Fruit fly (Drosophila melanogaster) whole organism, embryonic: ENCODE data around the gene CG31288.
A peak's percentile ranks its signal among the peaks of the same experiment; 100 is the strongest.

ENCODE experiments used
- Atf-2 ChIP-seq: fragments of 200-800 bp; sonication (Bioruptor generic); optimal IDR thresholded peaks from 2 replicates; lab custom pipeline; 2016; ENCODE audit warnings: missing biosample characterization, missing genetic modification characterization
- Atf6 ChIP-seq: fragments of 200-800 bp; sonication (Bioruptor generic); IDR thresholded peaks from 2 replicates; pipeline ENCODE4 v1.3.6; 2022; ENCODE audit warnings: missing biosample characterization, missing genetic modification characterization
- B-H1 ChIP-seq: fragments of 200-800 bp; sonication (Bioruptor generic); IDR thresholded peaks from 3 replicates; pipeline ENCODE4 v1.3.6; 2022; ENCODE audit warnings: missing biosample characterization, missing genetic modification characterization
- C15 ChIP-seq: fragments of 200-800 bp; sonication (Bioruptor generic); IDR thresholded peaks from 3 replicates; pipeline ENCODE4 v1.3.6; 2022; ENCODE audit warnings: missing biosample characterization, missing genetic modification characterization
- CG10209 ChIP-seq: fragments of 200-800 bp; sonication (Bioruptor generic); optimal IDR thresholded peaks from 3 replicates; lab custom pipeline; 2017; ENCODE audit warnings: missing biosample characterization, mild to moderate bottlenecking, missing genetic modification characterization, missing genetic modification reagents
- CG10543 ChIP-seq: fragments of 200-800 bp; sonication (Bioruptor generic); optimal IDR thresholded peaks from 3 replicates; lab custom pipeline; 2017; ENCODE audit warnings: missing biosample characterization, mild to moderate bottlenecking, missing genetic modification characterization, moderate library complexity
- CG11456 ChIP-seq: fragments of 200-800 bp; sonication (Bioruptor generic); IDR thresholded peaks from 3 replicates; pipeline ENCODE4 v1.3.6; 2022; ENCODE audit warnings: missing biosample characterization, missing genetic modification characterization
- CG11696 ChIP-seq: fragments of 200-800 bp; sonication (Bioruptor generic); IDR thresholded peaks from 2 replicates; pipeline ENCODE4 v1.3.6; 2022; ENCODE audit warnings: missing biosample characterization, missing genetic modification characterization
- CG12219 ChIP-seq: fragments of 200-800 bp; sonication (Bioruptor generic); optimal IDR thresholded peaks from 3 replicates; lab custom pipeline; 2018; ENCODE audit warnings: missing biosample characterization, mild to moderate bottlenecking, missing genetic modification characterization
- CG12769 ChIP-seq: fragments of 200-800 bp; sonication (Bioruptor generic); optimal IDR thresholded peaks from 2 replicates; lab custom pipeline; 2019; ENCODE audit warnings: missing biosample characterization, mild to moderate bottlenecking, missing genetic modification characterization, moderate library complexity
- CG14014 ChIP-seq: fragments of 200-800 bp; sonication (Bioruptor generic); IDR thresholded peaks from 2 replicates; pipeline ENCODE4 v1.3.6; 2022; ENCODE audit warnings: missing biosample characterization, missing genetic modification characterization
- CG14050 ChIP-seq: fragments of 200-800 bp; sonication (Bioruptor generic); IDR thresholded peaks from 3 replicates; pipeline ENCODE4 v1.3.6; 2022; ENCODE audit warnings: missing biosample characterization, missing genetic modification characterization
- CG17612 ChIP-seq: fragments of 200-800 bp; sonication (Bioruptor generic); IDR thresholded peaks from 2 replicates; pipeline ENCODE4 v1.3.6; 2022; ENCODE audit warnings: missing biosample characterization, missing genetic modification characterization
- CG17802 ChIP-seq: fragments of 200-800 bp; sonication (Bioruptor generic); optimal IDR thresholded peaks from 2 replicates; lab custom pipeline; 2018; ENCODE audit warnings: missing biosample characterization, mild to moderate bottlenecking, missing genetic modification characterization, moderate library complexity
- CG1832 ChIP-seq: fragments of 200-800 bp; sonication (Bioruptor generic); optimal IDR thresholded peaks from 2 replicates; lab custom pipeline; 2017; ENCODE audit warnings: missing biosample characterization, mild to moderate bottlenecking, missing genetic modification characterization, inconsistent platforms
- CG18599 ChIP-seq: fragments of 200-800 bp; sonication (Bioruptor generic); optimal IDR thresholded peaks from 3 replicates; lab custom pipeline; 2017; ENCODE audit warnings: missing biosample characterization, missing genetic modification characterization, mild to moderate bottlenecking, moderate library complexity, missing genetic modification reagents
- CG31365 ChIP-seq: fragments of 200-800 bp; sonication (Bioruptor generic); optimal IDR thresholded peaks from 2 replicates; lab custom pipeline; 2018; ENCODE audit warnings: missing biosample characterization, mild to moderate bottlenecking, missing genetic modification characterization
- CG31388 ChIP-seq: fragments of 200-800 bp; sonication (Bioruptor generic); optimal IDR thresholded peaks from 2 replicates; lab custom pipeline; 2016; ENCODE audit warnings: missing biosample characterization, missing genetic modification characterization
- CG34376 ChIP-seq: fragments of 200-800 bp; sonication (Bioruptor generic); optimal IDR thresholded peaks from 2 replicates; lab custom pipeline; 2018; ENCODE audit warnings: missing biosample characterization, mild to moderate bottlenecking, missing genetic modification characterization
- CG34422 ChIP-seq: fragments of 200-800 bp; sonication (Bioruptor generic); IDR thresholded peaks from 3 replicates; pipeline ENCODE4 v1.3.6; 2022; ENCODE audit warnings: missing biosample characterization, missing genetic modification characterization
- CG3838 ChIP-seq: fragments of 200-800 bp; sonication (Bioruptor generic); optimal IDR thresholded peaks from 3 replicates; lab custom pipeline; 2016; ENCODE audit warnings: missing biosample characterization, missing genetic modification characterization
- CG5953 ChIP-seq: fragments of 200-800 bp; sonication (Bioruptor generic); IDR thresholded peaks from 2 replicates; pipeline ENCODE4 v1.3.6; 2022; ENCODE audit warnings: missing biosample characterization, missing genetic modification characterization
- CG8290 ChIP-seq, 3 experiments: fragments of 200-800 bp; sonication (Bioruptor generic); optimal IDR thresholded peaks; 2 replicates each; lab custom pipeline; 2016 to 2019; ENCODE audit warnings: missing biosample characterization in 3 of 3, missing genetic modification characterization in 3 of 3, mild to moderate bottlenecking in 2 of 3, moderate library complexity in 1 of 3
- CG9215 ChIP-seq: fragments of 200-800 bp; sonication (Bioruptor generic); IDR thresholded peaks from 2 replicates; pipeline ENCODE4 v1.3.6; 2022; ENCODE audit warnings: missing biosample characterization, missing genetic modification characterization
- CG9609 ChIP-seq: fragments of 200-800 bp; sonication (Bioruptor generic); optimal IDR thresholded peaks from 3 replicates; lab custom pipeline; 2016; ENCODE audit warnings: missing biosample characterization, missing genetic modification characterization
- CoRest ChIP-seq: fragments of 200-800 bp; sonication (Bioruptor generic); optimal IDR thresholded peaks from 3 replicates; lab custom pipeline; 2018; ENCODE audit warnings: missing biosample characterization, mild to moderate bottlenecking, missing genetic modification characterization, moderate library complexity
- D ChIP-seq, 2 experiments: fragments of 200-800 bp in 1 of 2; fragments of >200 bp in 1 of 2; sonication (Bioruptor generic) in 1 of 2; optimal IDR thresholded peaks; 2 replicates in 1 of 2; 3 replicates in 1 of 2; lab custom pipeline; 2017; ENCODE audit warnings: mild to moderate bottlenecking in 1 of 2, missing biosample characterization in 1 of 2, missing genetic modification characterization in 1 of 2, missing genetic modification reagents in 1 of 2
- Dfd ChIP-seq, 2 experiments: fragments of >200 bp; optimal IDR thresholded peaks; 2 replicates each; lab custom pipeline; 2017; ENCODE audit warnings: missing biosample characterization in 2 of 2, missing genetic modification characterization in 2 of 2
- Drgx ChIP-seq: fragments of 200-800 bp; sonication (Bioruptor generic); IDR thresholded peaks from 2 replicates; pipeline ENCODE4 v1.3.6; 2022; ENCODE audit warnings: missing biosample characterization, missing genetic modification characterization
- Ets65A ChIP-seq: fragments of 200-800 bp; sonication (Bioruptor generic); peaks from one replicate; lab custom pipeline; 2016; ENCODE audit warnings: missing biosample characterization, missing genetic modification characterization
- Hr51 ChIP-seq, 2 experiments: fragments of 200-800 bp; sonication (Bioruptor generic); optimal IDR thresholded peaks; 2 replicates in 1 of 2; 3 replicates in 1 of 2; lab custom pipeline; 2016 to 2018; ENCODE audit warnings: missing biosample characterization in 2 of 2, missing genetic modification characterization in 2 of 2, mild to moderate bottlenecking in 1 of 2, moderate library complexity in 1 of 2
- Poxn ChIP-seq: fragments of 200-800 bp; sonication (Bioruptor generic); IDR thresholded peaks from 2 replicates; pipeline ENCODE4 v1.3.6; 2022; ENCODE audit warnings: missing biosample characterization, missing genetic modification characterization
- Side ChIP-seq: fragments of 200-800 bp; sonication (Bioruptor generic); optimal IDR thresholded peaks from 2 replicates; lab custom pipeline; 2016; ENCODE audit warnings: missing biosample characterization, missing genetic modification characterization
- ci ChIP-seq: fragments of 200-800 bp; sonication (Bioruptor generic); IDR thresholded peaks from 3 replicates; pipeline ENCODE4 v1.3.6; 2022; ENCODE audit warnings: missing biosample characterization, missing genetic modification characterization
- da ChIP-seq: fragments of 200-800 bp; sonication (Bioruptor generic); optimal IDR thresholded peaks from 2 replicates; lab custom pipeline; 2016; ENCODE audit warnings: missing biosample characterization, missing genetic modification characterization
- dmrt99B ChIP-seq: fragments of 200-800 bp; sonication (Bioruptor generic); optimal IDR thresholded peaks from 2 replicates; lab custom pipeline; 2018; ENCODE audit warnings: missing biosample characterization, mild to moderate bottlenecking, missing genetic modification characterization, moderate library complexity
- dysf ChIP-seq: fragments of 200-800 bp; sonication (Bioruptor generic); IDR thresholded peaks from 3 replicates; pipeline ENCODE4 v1.3.6; 2022; ENCODE audit warnings: missing biosample characterization, missing genetic modification characterization
- en ChIP-seq: fragments of 200-800 bp; sonication (Bioruptor generic); optimal IDR thresholded peaks from 2 replicates; lab custom pipeline; 2016; ENCODE audit warnings: missing biosample characterization, missing genetic modification characterization
- exex ChIP-seq: fragments of 200-800 bp; sonication (Bioruptor generic); optimal IDR thresholded peaks from 4 replicates; lab custom pipeline; 2018; ENCODE audit warnings: missing biosample characterization, mild to moderate bottlenecking, missing genetic modification characterization, moderate library complexity
- fd64A ChIP-seq: fragments of 200-800 bp; sonication (Bioruptor generic); optimal IDR thresholded peaks from 3 replicates; lab custom pipeline; 2018; ENCODE audit warnings: missing biosample characterization, mild to moderate bottlenecking, missing genetic modification characterization
- gem ChIP-seq: fragments of 200-800 bp; sonication (Bioruptor generic); optimal IDR thresholded peaks from 2 replicates; lab custom pipeline; 2019; ENCODE audit warnings: missing biosample characterization, mild to moderate bottlenecking, missing genetic modification characterization, moderate library complexity
- grn ChIP-seq: fragments of 200-800 bp; sonication (Bioruptor generic); optimal IDR thresholded peaks from 3 replicates; lab custom pipeline; 2017; ENCODE audit warnings: missing biosample characterization, missing genetic modification characterization
- gt ChIP-seq: fragments of 200-800 bp; sonication (Bioruptor generic); IDR thresholded peaks from 2 replicates; pipeline ENCODE4 v1.3.6; 2022; ENCODE audit warnings: missing biosample characterization, missing genetic modification characterization
- jigr1 ChIP-seq: fragments of 200-800 bp; sonication (Bioruptor generic); IDR thresholded peaks from 3 replicates; pipeline ENCODE4 v1.3.6; 2022; ENCODE audit warnings: missing biosample characterization, missing genetic modification characterization
- lbe ChIP-seq: fragments of 200-800 bp; sonication (Bioruptor generic); optimal IDR thresholded peaks from 2 replicates; lab custom pipeline; 2016; ENCODE audit warnings: missing biosample characterization, mild to moderate bottlenecking, missing genetic modification characterization
- nom ChIP-seq: fragments of 200-800 bp; sonication (Bioruptor generic); optimal IDR thresholded peaks from 2 replicates; lab custom pipeline; 2017; ENCODE audit warnings: missing biosample characterization, missing genetic modification characterization, mild to moderate bottlenecking, moderate library complexity, missing genetic modification reagents

The CG31288 gene

DNA sequence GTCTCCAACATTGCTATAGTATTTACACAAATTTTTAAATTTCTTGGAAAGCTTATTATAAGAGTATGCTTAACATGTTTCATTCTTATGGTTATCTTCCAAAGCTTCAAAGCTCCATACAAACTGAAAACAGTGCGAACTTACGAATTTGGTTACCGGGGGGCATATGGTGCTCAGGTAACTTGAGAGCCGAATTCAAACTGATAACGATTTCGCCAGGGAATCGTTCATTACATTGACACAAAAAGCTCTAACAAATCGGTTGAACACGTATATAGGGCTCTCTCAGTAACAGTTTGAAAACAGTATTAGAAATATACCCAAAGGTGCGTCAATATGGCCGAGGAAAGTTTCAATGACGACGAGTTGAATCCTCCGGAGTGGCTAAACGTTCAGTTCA lies 1.2 kb upstream of the CG31288 start, which contains the start of gene CG13659 (continued):
- TF ChIP-seq gt (no peak), Poxn (GFP tag; lab: Robert Waterston, UW) (no peak), gem (no peak), en (GFP tag; lab: Kevin White, UChicago) (no peak), D (optimal IDR thresholded peaks at IDR 0.05; lab: Kevin White, UChicago) (no peak), D (GFP tag; optimal IDR thresholded peaks at IDR 0.05; lab: Kevin White, UChicago) (no peak), Hr51 (GFP tag; optimal IDR thresholded peaks at IDR 0.05; lab: Kevin White, UChicago) (no peak), CG9215 (GFP tag; lab: Robert Waterston, UW) (no peak), Dfd (GFP tag; optimal IDR thresholded peaks at IDR 0.05; lab: Kevin White, UChicago) (no peak), CG17612 (GFP tag; lab: Robert Waterston, UW) (no peak), CG10209 (GFP tag; lab: Kevin White, UChicago) (no peak), C15 (no peak), CG9609 (GFP tag; lab: Kevin White, UChicago) (no peak), Atf-2 (GFP tag; lab: Kevin White, UChicago) (no peak), CG14050 (GFP tag; lab: Robert Waterston, UW) (no peak), CG14014 (GFP tag; lab: Robert Waterston, UW) (no peak)

DNA sequence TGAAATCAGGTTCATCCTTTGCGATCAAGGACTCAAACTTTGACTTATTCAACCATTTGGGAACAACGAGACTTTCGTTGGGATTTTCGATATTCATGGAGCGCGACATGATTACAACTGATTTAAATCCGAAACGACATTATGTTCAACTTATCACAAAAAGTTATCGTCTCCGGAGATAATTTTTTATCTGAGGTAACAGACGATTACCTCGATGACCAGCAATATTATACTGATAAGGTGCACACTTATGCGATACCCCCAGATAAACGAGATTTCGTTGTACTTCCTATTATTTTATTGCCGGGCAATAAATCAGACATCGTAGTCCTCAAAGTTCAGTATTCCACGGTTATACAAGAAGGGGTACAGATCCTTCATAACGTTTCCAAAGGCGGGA lies 1.7 kb downstream of the CG31288 start, which contains the start of gene CG31097:
TSS of gene CG31097 (minus strand) at position 101 of the 400 bp plus-strand sequence.
- TF ChIP-seq Side (GFP tag; lab: Kevin White, UChicago) = no peak
- peak; percentile 4 for TF ChIP-seq exex (tag; lab: Kevin White, UChicago)
- TF ChIP-seq, all 482 proteins: peak for 1

DNA sequence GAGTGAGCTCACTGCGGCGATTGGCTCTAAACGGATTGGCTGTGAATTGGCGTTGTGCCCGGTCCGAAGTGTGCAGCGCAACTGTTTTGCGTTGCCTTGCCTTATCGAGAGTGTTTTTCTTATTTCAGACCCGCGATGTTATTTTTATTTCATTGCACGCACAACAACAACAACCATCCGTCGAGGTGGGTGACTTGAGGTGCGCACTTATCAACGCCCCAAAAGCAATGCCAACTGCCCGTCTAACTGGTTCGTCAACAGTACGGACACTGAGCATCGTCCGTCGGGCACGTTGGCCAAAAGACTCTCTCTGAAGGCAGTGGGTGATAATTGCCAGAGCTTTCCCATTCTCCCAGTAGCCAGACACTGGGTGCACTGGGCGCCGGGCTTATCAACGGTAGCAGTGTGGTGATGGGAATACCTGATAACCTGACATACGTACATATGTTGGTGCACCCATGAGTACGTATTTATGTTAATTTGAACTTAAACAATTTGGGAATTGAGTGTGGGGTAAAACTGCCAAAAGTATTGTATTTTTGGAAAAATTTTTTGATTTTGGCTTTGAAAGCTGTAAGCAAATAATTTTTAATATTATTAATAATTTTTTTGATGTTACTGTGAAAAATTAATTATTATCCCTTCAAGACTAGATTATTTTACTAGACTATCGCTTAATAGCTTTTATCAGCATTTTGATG lies 3.9 kb downstream of the CG31288 start, which contains the start of gene CG31102:
TSS of gene CG31102 (minus strand) at position 275 of the 701 bp plus-strand sequence.
- TF ChIP-seq CG10543 (peak; percentile 32), da (GFP tag; lab: Kevin White, UChicago) (no peak), CG34422 (0 out of 3 replicates have a peak, but pooled peaks have one; percentile 18), CG34376 (GFP tag; lab: Kevin White, UChicago) (peak; percentile 11), CG17802 (tag; lab: Kevin White, UChicago) (no peak), Drgx (GFP tag; lab: Robert Waterston, UW) (0 out of 2 replicates have a peak, but pooled peaks have one; percentile 12), fd64A (GFP tag; lab: Kevin White, UChicago) (no peak), exex (tag; lab: Kevin White, UChicago) (peak; percentile 78), CG11696 (GFP tag; lab: Robert Waterston, UW) (peak; percentile 53; the same call in 1 of the 2 replicates), ci (GFP tag; lab: Robert Waterston, UW) (0 out of 3 replicates have a peak, but pooled peaks have one; percentile 39), dysf (0 out of 3 replicates have a peak, but pooled peaks have one; percentile 21), CG12769 (tag; lab: Kevin White, UChicago) (peak; percentile 80), CG31388 (no peak), CG12219 (no peak), CG18599 (GFP tag; lab: Kevin White, UChicago) (peak; percentile 13), CG3838 (GFP tag; lab: Kevin White, UChicago) (no peak), nom (GFP tag; lab: Kevin White, UChicago) (no peak), CoRest (tag; lab: Kevin White, UChicago) (no peak), dmrt99B (tag; lab: Kevin White, UChicago) (peak; percentile 1), CG1832 (GFP tag; lab: Kevin White, UChicago) (no peak), CG5953 (GFP tag; lab: Robert Waterston, UW) (no peak), Ets65A (peak; percentile 58), CG11456 (GFP tag; lab: Robert Waterston, UW) (no peak), CG9609 (GFP tag; lab: Kevin White, UChicago) (no peak), Atf6 (GFP tag; lab: Robert Waterston, UW) (no peak), jigr1 (GFP tag; lab: Robert Waterston, UW) (no peak), grn (GFP tag; lab: Kevin White, UChicago) (peak; percentile 74), CG31365 (no peak), CG8290 (GFP tag; optimal IDR thresholded peaks at IDR 0.05; lab: Kevin White, UChicago) (no peak), CG8290 (tag; optimal IDR thresholded peaks at IDR 0.05; lab: Kevin White, UChicago) (no peak), lbe (GFP tag; lab: Kevin White, UChicago) (peak; percentile 24), B-H1 (GFP tag; lab: Robert Waterston, UW) (no peak)
